Worm (Caenorhabditis elegans): Measurements from ENCODE around the gene sel-8.

sel-8 gene

DNA sequence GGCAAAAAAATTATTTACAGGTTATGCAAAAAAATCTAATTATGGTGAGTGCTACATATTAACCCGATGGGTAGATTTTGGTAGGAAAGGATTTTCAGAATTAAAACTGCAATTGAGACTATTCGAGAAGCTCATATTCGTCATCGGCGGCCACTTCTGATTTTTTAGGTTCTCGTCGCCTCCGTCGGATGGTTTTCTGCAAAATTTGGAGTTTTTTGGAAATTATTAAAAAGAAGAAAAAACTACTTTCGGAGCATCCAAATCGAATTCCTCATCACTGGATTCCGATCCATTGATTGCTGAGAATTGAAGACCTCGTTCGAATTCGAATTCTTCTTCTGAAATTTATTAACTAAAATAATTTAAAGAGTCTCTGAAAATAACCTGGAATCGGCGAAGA, 26.0 kb upstream of the sel-8 start:
- TF ChIP-seq nhr-85 (tag) (peak; percentile 11), sox-4 (tag; optimal IDR thresholded peaks at IDR 0.05) (no peak)

- no peak for TF ChIP-seq C34B4.2 (tag; optimal IDR thresholded peaks at IDR 0.05)
- no peak for TF ChIP-seq irx-1 (tag; optimal IDR thresholded peaks at IDR 0.05)
- no peak for TF ChIP-seq efl-3 (GFP tag; optimal IDR thresholded peaks at IDR 0.05)
- no peak for TF ChIP-seq snu-23 (GFP tag; optimal IDR thresholded peaks at IDR 0.05)
- TF ChIP-seq zag-1 (tag; optimal IDR thresholded peaks at IDR 0.05), result no peak
- TF ChIP-seq nhr-76 (tag; optimal IDR thresholded peaks at IDR 0.05), result no peak
- no peak for TF ChIP-seq nhr-12 (tag; optimal IDR thresholded peaks at IDR 0.05)
- TF ChIP-seq nhr-19 (GFP tag; conservative IDR thresholded peaks at IDR 0.05), result no peak
- no peak for TF ChIP-seq nhr-90 (tag; optimal IDR thresholded peaks at IDR 0.05; ENCODE audit: poor library complexity)
- no peak for TF ChIP-seq fos-1 (tag; optimal IDR thresholded peaks at IDR 0.05)
- TF ChIP-seq unc-98 (GFP tag; IDR thresholded peaks at IDR 0.05), result no peak
- no peak for TF ChIP-seq F16B12.6 (tag; optimal IDR thresholded peaks at IDR 0.05)
- TF ChIP-seq dsc-1 (tag; optimal IDR thresholded peaks at IDR 0.05), result no peak
- TF ChIP-seq pag-3 (tag; optimal IDR thresholded peaks at IDR 0.05; ENCODE audit: borderline replicate concordance, insufficient read depth), result no peak
- TF ChIP-seq isw-1 (GFP tag; IDR thresholded peaks at IDR 0.05), result no peak
- no peak for TF ChIP-seq nhr-28 (tag; optimal IDR thresholded peaks at IDR 0.05)
- no peak for TF ChIP-seq C04F5.9 (tag; optimal IDR thresholded peaks at IDR 0.05)
- no peak for TF ChIP-seq ceh-90 (tag; optimal IDR thresholded peaks at IDR 0.05)
- no peak for TF ChIP-seq lin-35 (GFP tag; optimal IDR thresholded peaks at IDR 0.05)
- TF ChIP-seq mab-9 (GFP tag; IDR thresholded peaks at IDR 0.05), result no peak
These were observed 25.5 kb upstream of the sel-8 start for ce11 chrIII:3652427-3652826.

DNA sequence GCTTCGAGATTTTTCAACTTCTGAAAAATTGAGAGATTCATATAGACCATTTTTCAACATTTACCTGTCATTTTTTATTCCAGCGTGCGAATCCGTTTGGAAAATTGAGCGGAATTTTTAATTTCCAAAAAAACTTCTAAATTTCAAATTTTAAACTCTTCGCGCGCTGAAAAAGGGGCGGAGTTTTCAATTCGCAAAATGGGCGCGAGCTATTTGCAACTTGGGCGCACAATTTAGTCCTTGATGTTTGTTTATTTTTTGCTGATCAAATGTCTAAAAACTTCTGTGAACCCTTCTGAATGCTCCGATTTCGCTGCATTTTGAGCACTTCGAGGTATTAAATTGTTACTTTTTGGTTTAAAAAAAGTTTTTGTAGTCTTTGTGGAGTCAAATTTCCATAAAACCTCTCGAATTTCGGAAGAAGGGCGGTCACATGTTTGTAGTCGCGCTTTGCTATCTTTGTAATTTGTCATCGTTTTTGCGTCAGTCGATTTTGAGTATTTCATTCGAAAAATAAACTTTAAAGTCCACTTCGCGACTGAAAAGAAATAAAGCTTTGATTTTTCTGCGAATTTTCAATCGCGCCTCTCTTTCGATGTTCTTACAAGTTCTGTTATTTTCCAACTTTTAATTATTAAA, 23.9 kb upstream of the sel-8 start, which contains the start of the genes madf-8 and gsr-1:
TSS of gene madf-8 (minus strand) at position 156 of the 639 bp plus-strand sequence.
TSS of gene gsr-1 (plus strand) at position 231 of the 639 bp plus-strand sequence.
- TF ChIP-seq C16A3.4 (tag; optimal IDR thresholded peaks at IDR 0.05) (peak; percentile 48), pax-3 (tag; optimal IDR thresholded peaks at IDR 0.05) (peak; percentile 40), skn-1 (tag; optimal IDR thresholded peaks at IDR 0.05) (peak; percentile 53), nhr-71 (tag; optimal IDR thresholded peaks at IDR 0.05) (peak; percentile 75), xbp-1 (tag; optimal IDR thresholded peaks at IDR 0.05) (peak; percentile 73), unc-98 (GFP tag; IDR thresholded peaks at IDR 0.05) (no peak), dpl-1 (GFP tag; optimal IDR thresholded peaks at IDR 0.05) (peak; percentile 83 to 90 (median 85)), isw-1 (GFP tag; IDR thresholded peaks at IDR 0.05) (peak; percentile 43), C04F5.9 (tag; optimal IDR thresholded peaks at IDR 0.05) (no peak), C34B4.2 (tag; optimal IDR thresholded peaks at IDR 0.05) (no peak), blmp-1 (tag; optimal IDR thresholded peaks at IDR 0.05) (no peak), jun-1 (tag; optimal IDR thresholded peaks at IDR 0.05) (no peak), lin-14 (GFP tag; optimal IDR thresholded peaks at IDR 0.05) (peak; percentile 56), elt-3 (tag; optimal IDR thresholded peaks at IDR 0.05) (no peak), nhr-85 (tag) (no peak), rnt-1 (tag; optimal IDR thresholded peaks at IDR 0.05) (peak; percentile 78), nhr-47 (tag; optimal IDR thresholded peaks at IDR 0.05) (peak; percentile 68), vab-15 (tag; optimal IDR thresholded peaks at IDR 0.05) (peak; percentile 39), nhr-90 (tag; optimal IDR thresholded peaks at IDR 0.05; ENCODE audit: poor library complexity) (no peak), sup-37 (GFP tag; optimal IDR thresholded peaks at IDR 0.05) (no peak), F16B12.6 (tag; optimal IDR thresholded peaks at IDR 0.05) (peak; percentile 2), tbx-2 (tag; optimal IDR thresholded peaks at IDR 0.05) (peak; percentile 40), irx-1 (tag; optimal IDR thresholded peaks at IDR 0.05) (peak; percentile 63), sptf-1 (tag; optimal IDR thresholded peaks at IDR 0.05) (no peak), hpl-2 (GFP tag; optimal IDR thresholded peaks at IDR 0.05) (no peak), mab-9 (GFP tag; IDR thresholded peaks at IDR 0.05) (no peak), zip-4 (GFP tag; optimal IDR thresholded peaks at IDR 0.05) (no peak), zag-1 (tag; optimal IDR thresholded peaks at IDR 0.05) (no peak), lin-39 (tag; optimal IDR thresholded peaks at IDR 0.05) (peak; percentile 54), nhr-20 (tag; optimal IDR thresholded peaks at IDR 0.05) (peak; percentile 33), efl-1 (optimal IDR thresholded peaks at IDR 0.05) (peak; percentile 88 to 89), efl-1 (GFP tag; optimal IDR thresholded peaks at IDR 0.05 in 1 of 2) (peak; percentile 86 to 98), nhr-84 (tag; optimal IDR thresholded peaks at IDR 0.05) (no peak), lin-15B (tag; optimal IDR thresholded peaks at IDR 0.05) (peak; percentile 45), snpc-4 (tag; optimal IDR thresholded peaks at IDR 0.05) (peak; percentile 50), lsy-2 (tag; optimal IDR thresholded peaks at IDR 0.05) (peak; percentile 67 to 77), lin-13 (GFP tag; optimal IDR thresholded peaks at IDR 0.05) (no peak)
